Worm (Caenorhabditis elegans) whole organism, L4 larva: ENCODE results near the gene shc-3.

Experiments
- egl-27 ChIP-seq: sonication (generic microtip); optimal IDR thresholded peaks from 3 replicates; lab custom pipeline; 2017; ENCODE audit warnings: missing biosample characterization, missing genetic modification reagents, missing genetic modification characterization
- fos-1 ChIP-seq: fragments of 150-350 bp; optimal IDR thresholded peaks from 2 replicates; lab custom pipeline; 2014; ENCODE audit warnings: missing biosample characterization, missing genetic modification characterization
- nhr-48 ChIP-seq: sonication (generic microtip); optimal IDR thresholded peaks from 2 replicates; lab custom pipeline; 2016; ENCODE audit warnings: mild to moderate bottlenecking, missing genetic modification characterization, missing compliant biosample characterization

- TF ChIP-seq nhr-48 (no peak), egl-27 (tag; lab: Kevin White, UChicago) (no peak), fos-1 (tag; lab: Kevin White, UChicago) (no peak)
Measured at ce11 chrX:13670966-13671365, 46.4 kb upstream of the shc-3 start.
